Fruit fly (Drosophila melanogaster): ENCODE data around the gene CG13003.

Gene CG13003

DNA sequence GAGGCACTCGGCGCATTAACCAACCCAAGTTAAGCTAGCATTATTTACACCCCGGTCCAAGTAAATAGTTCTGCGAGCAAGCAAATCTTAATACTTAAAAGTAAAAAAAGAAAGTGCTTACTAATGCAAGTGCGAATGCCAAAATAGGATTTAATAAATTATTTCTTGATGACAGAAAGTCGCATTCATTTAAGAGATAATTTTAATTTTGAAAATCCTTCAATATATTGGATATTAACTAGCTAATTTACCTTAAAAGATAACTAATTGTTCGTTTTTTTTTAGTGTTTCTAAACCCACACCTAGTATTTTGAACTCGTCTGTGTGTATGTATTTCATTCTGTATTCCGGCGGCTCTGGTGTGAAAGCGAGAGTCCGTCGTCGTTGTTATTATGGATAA is 21.6 kb downstream of the CG13003 start (continued):
- TF ChIP-seq CG3726 (GFP tag; IDR thresholded peaks at IDR 0.05) (no peak), ssp (GFP tag; IDR thresholded peaks at IDR 0.05) (0 out of 2 replicates have a peak, but pooled peaks have one; percentile 19), hkb (optimal IDR thresholded peaks at IDR 0.05) (no peak), hkb (GFP tag; IDR thresholded peaks at IDR 0.05) (peak; percentile 73), Fer3 (tag; optimal IDR thresholded peaks at IDR 0.05) (peak; percentile 13), stc (GFP tag; IDR thresholded peaks at IDR 0.05) (peak; percentile 52), seq (GFP tag; IDR thresholded peaks at IDR 0.05) (0 out of 2 replicates have a peak, but pooled peaks have one; percentile 48), ci (GFP tag; IDR thresholded peaks at IDR 0.05) (0 out of 3 replicates have a peak, but pooled peaks have one; percentile 38), CG12659 (GFP tag; optimal IDR thresholded peaks at IDR 0.05) (peak; percentile 51), nmo (GFP tag; optimal IDR thresholded peaks at IDR 0.05) (peak; percentile 72), ind (GFP tag; optimal IDR thresholded peaks at IDR 0.05) (peak; percentile 36), bcd (GFP tag; optimal IDR thresholded peaks at IDR 0.05) (peak; percentile 54), sc (optimal IDR thresholded peaks at IDR 0.05) (no peak), sc (GFP tag; optimal IDR thresholded peaks at IDR 0.05) (no peak), tio (GFP tag; optimal IDR thresholded peaks at IDR 0.05) (peak; percentile 28), HLH3B (GFP tag; IDR thresholded peaks at IDR 0.05) (peak; percentile 61), CG12104 (GFP tag; optimal IDR thresholded peaks at IDR 0.05) (peak; percentile 36), CTCF (GFP tag; optimal IDR thresholded peaks at IDR 0.05) (peak; percentile 35), CG13424 (tag; optimal IDR thresholded peaks at IDR 0.05) (peak; percentile 70), HmgD (GFP tag; optimal IDR thresholded peaks at IDR 0.05) (no peak), az2 (GFP tag; optimal IDR thresholded peaks at IDR 0.05) (peak; percentile 35), ase (GFP tag; IDR thresholded peaks at IDR 0.05) (peak; percentile 14; the same call in 1 of the 3 replicates), HHEX (GFP tag; optimal IDR thresholded peaks at IDR 0.05) (peak; percentile 1), Asciz (GFP tag; optimal IDR thresholded peaks at IDR 0.05) (peak; percentile 69), NC2α (GFP tag; optimal IDR thresholded peaks at IDR 0.05) (no peak), Dref (GFP tag; IDR thresholded peaks at IDR 0.05) (no peak), D (optimal IDR thresholded peaks at IDR 0.05) (no peak), D (GFP tag; optimal IDR thresholded peaks at IDR 0.05) (peak; percentile 57), CG14667 (GFP tag; IDR thresholded peaks at IDR 0.05) (0 out of 2 replicates have a peak, but pooled peaks have one; percentile 30), esg (GFP tag; conservative IDR thresholded peaks at IDR 0.05) (peak; percentile 47), ATbp (GFP tag; optimal IDR thresholded peaks at IDR 0.05) (peak; percentile 60), Spps (tag; optimal IDR thresholded peaks at IDR 0.05) (no peak), ranshi (GFP tag; IDR thresholded peaks at IDR 0.05) (0 out of 2 replicates have a peak, but pooled peaks have one; percentile 10), CG7556 (GFP tag; optimal IDR thresholded peaks at IDR 0.05) (peak; percentile 68), CG1024 (GFP tag; IDR thresholded peaks at IDR 0.05) (no peak), run (tag; optimal IDR thresholded peaks at IDR 0.05) (peak; percentile 29), CG32772 (GFP tag; IDR thresholded peaks at IDR 0.05) (0 out of 2 replicates have a peak, but pooled peaks have one; percentile 30), TFAM (GFP tag; optimal IDR thresholded peaks at IDR 0.05) (no peak), Usf (GFP tag; optimal IDR thresholded peaks at IDR 0.05) (no peak), CG18262 (tag; optimal IDR thresholded peaks at IDR 0.05) (peak; percentile 50), CoRest (tag; optimal IDR thresholded peaks at IDR 0.05) (peak; percentile 71), PHDP (tag; optimal IDR thresholded peaks at IDR 0.05) (peak; percentile 66), CG10654 (GFP tag; optimal IDR thresholded peaks at IDR 0.05) (peak; percentile 26), kah (GFP tag; optimal IDR thresholded peaks at IDR 0.05) (peak; percentile 11), CG16779 (GFP tag; IDR thresholded peaks at IDR 0.05) (no peak), Myb (GFP tag; optimal IDR thresholded peaks at IDR 0.05) (no peak), CG2712 (tag; optimal IDR thresholded peaks at IDR 0.05) (peak; percentile 54), nerfin-1 (tag; optimal IDR thresholded peaks at IDR 0.05) (peak; percentile 47), gcm (GFP tag; optimal IDR thresholded peaks at IDR 0.05) (peak; percentile 41), Hey (tag; optimal IDR thresholded peaks at IDR 0.05) (no peak), fd96Cb (tag; optimal IDR thresholded peaks at IDR 0.05) (peak; percentile 65), CG32767 (GFP tag; IDR thresholded peaks at IDR 0.05) (no peak), CG4360 (GFP tag; IDR thresholded peaks at IDR 0.05) (no peak)
